Fruit fly (Drosophila melanogaster) whole organism: Measurements from ENCODE around the gene Etl1.

Experiments used
- CG8478 ChIP-seq: fragments of >200 bp; optimal IDR thresholded peaks from 2 replicates; lab custom pipeline; 2018; ENCODE audit warnings: inconsistent platforms
- Dll ChIP-seq: fragments of >200 bp; optimal IDR thresholded peaks from 2 replicates; lab custom pipeline; 2017
- EcR ChIP-seq, 2 experiments: fragments of >200 bp; optimal IDR thresholded peaks; 2 replicates each; lab custom pipeline; 2017; ENCODE audit warnings: missing biosample characterization in 2 of 2, missing genetic modification characterization in 2 of 2, missing genetic modification reagents in 2 of 2
- pan ChIP-seq: fragments of >200 bp; optimal IDR thresholded peaks from 2 replicates; lab custom pipeline; 2017
- psq ChIP-seq: fragments of >200 bp; optimal IDR thresholded peaks from 2 replicates; lab custom pipeline; 2017
- usp ChIP-seq: fragments of >200 bp; optimal IDR thresholded peaks from 2 replicates; lab custom pipeline; 2017; ENCODE audit warnings: missing biosample characterization, missing genetic modification characterization, mixed read lengths

Etl1 gene

dm6 chr2L:9915011-9915850 lies 2.8 kb upstream of the Etl1 start, which contains the start of gene yip2:
TSS of gene yip2 (plus strand) at chr2L:9915253.
- TF ChIP-seq usp (GFP tag; lab: Kevin White, UChicago) = no peak
- no peak for TF ChIP-seq EcR (GFP tag; optimal IDR thresholded peaks at IDR 0.05; lab: Kevin White, UChicago)
- no peak for TF ChIP-seq psq (lab: Kevin White, UChicago)
- TF ChIP-seq Dll (lab: Kevin White, UChicago) = no peak
- no peak for TF ChIP-seq pan
- no peak for TF ChIP-seq CG8478 (lab: Kevin White, UChicago)

dm6 chr2L:9911783-9912182 lies 625 bp downstream of the Etl1 start:
- TF ChIP-seq EcR (GFP tag; optimal IDR thresholded peaks at IDR 0.05; lab: Kevin White, UChicago) (no peak), pan (no peak), CG8478 (lab: Kevin White, UChicago) (no peak), Dll (lab: Kevin White, UChicago) (no peak), psq (lab: Kevin White, UChicago) (no peak), usp (GFP tag; lab: Kevin White, UChicago) (no peak)

- TF ChIP-seq usp (GFP tag; lab: Kevin White, UChicago) (no peak), Dll (lab: Kevin White, UChicago) (no peak), pan (no peak), CG8478 (lab: Kevin White, UChicago) (no peak), psq (lab: Kevin White, UChicago) (no peak), EcR (GFP tag; optimal IDR thresholded peaks at IDR 0.05; lab: Kevin White, UChicago) (no peak)
Observed at dm6 chr2L:9908468-9908967, 3.9 kb downstream of the Etl1 start, which contains the start of gene CG13124. TSS of gene CG13124 (minus strand) at chr2L:9908633.

dm6 chr2L:9907320-9908256 lies 4.8 kb downstream of the Etl1 start:
- TF ChIP-seq EcR (GFP tag; optimal IDR thresholded peaks at IDR 0.05; lab: Kevin White, UChicago) (no peak), Dll (lab: Kevin White, UChicago) (no peak), pan (no peak), usp (GFP tag; lab: Kevin White, UChicago) (no peak)

- TF ChIP-seq CG8478 (lab: Kevin White, UChicago) = no peak
- no peak for TF ChIP-seq Dll (lab: Kevin White, UChicago)
- TF ChIP-seq usp (GFP tag; lab: Kevin White, UChicago) = no peak
- no peak for TF ChIP-seq pan
- no peak for TF ChIP-seq EcR (GFP tag; optimal IDR thresholded peaks at IDR 0.05; lab: Kevin White, UChicago)
- no peak for TF ChIP-seq psq (lab: Kevin White, UChicago)
Observed at dm6 chr2L:9906641-9907040, 5.8 kb downstream of the Etl1 start.

dm6 chr2L:9903028-9903427 lies 9.4 kb downstream of the Etl1 start, which contains the start of gene Muc30E:
TSS of gene Muc30E (minus strand) at chr2L:9903128.
- no peak for TF ChIP-seq EcR (GFP tag; optimal IDR thresholded peaks at IDR 0.05; lab: Kevin White, UChicago)
- TF ChIP-seq CG8478 (lab: Kevin White, UChicago) = no peak
- no peak for TF ChIP-seq psq (lab: Kevin White, UChicago)
- no peak for TF ChIP-seq Dll (lab: Kevin White, UChicago)
- TF ChIP-seq usp (GFP tag; lab: Kevin White, UChicago) = no peak
- TF ChIP-seq pan = no peak

dm6 chr2L:9897296-9897695 lies 15.1 kb downstream of the Etl1 start, which contains the start of gene RpS2:
TSS of gene RpS2 (minus strand) at chr2L:9897552.
- TF ChIP-seq EcR (GFP tag; optimal IDR thresholded peaks at IDR 0.05; lab: Kevin White, UChicago) (no peak), psq (lab: Kevin White, UChicago) (no peak), pan (no peak), usp (GFP tag; lab: Kevin White, UChicago) (no peak), CG8478 (lab: Kevin White, UChicago) (no peak), Dll (lab: Kevin White, UChicago) (no peak)

- TF ChIP-seq pan (no peak), EcR (GFP tag; optimal IDR thresholded peaks at IDR 0.05; lab: Kevin White, UChicago) (no peak), CG8478 (lab: Kevin White, UChicago) (no peak), Dll (lab: Kevin White, UChicago) (no peak), psq (lab: Kevin White, UChicago) (no peak), usp (GFP tag; lab: Kevin White, UChicago) (no peak)
Observed at dm6 chr2L:9894871-9895364, 17.5 kb downstream of the Etl1 start, which contains the start of gene Bka. TSS of gene Bka (plus strand) at chr2L:9895287.

- TF ChIP-seq Dll (lab: Kevin White, UChicago) (no peak), EcR (GFP tag; optimal IDR thresholded peaks at IDR 0.05; lab: Kevin White, UChicago) (no peak), psq (lab: Kevin White, UChicago) (no peak), pan (no peak), CG8478 (lab: Kevin White, UChicago) (no peak)
Observed at dm6 chr2L:9894193-9894592, 18.2 kb downstream of the Etl1 start.

- TF ChIP-seq CG8478 (lab: Kevin White, UChicago) = no peak
- TF ChIP-seq pan = no peak
- TF ChIP-seq Dll (lab: Kevin White, UChicago) = no peak
- TF ChIP-seq EcR (GFP tag; optimal IDR thresholded peaks at IDR 0.05; lab: Kevin White, UChicago) = no peak
- TF ChIP-seq usp (GFP tag; lab: Kevin White, UChicago) = no peak
- TF ChIP-seq psq (lab: Kevin White, UChicago) = no peak
Observed at dm6 chr2L:9893183-9893582, 19.2 kb downstream of the Etl1 start, which contains the start of gene mtDNA-helicase. TSS of gene mtDNA-helicase (minus strand) at chr2L:9893446.
